Fruit fly (Drosophila melanogaster) whole organism, embryonic: ENCODE data around the gene Alms1a.
A peak's percentile ranks its signal among the peaks of the same experiment; 100 is the strongest.

Experiments used
- Aef1 ChIP-seq: fragments of 200-800 bp; sonication (Bioruptor generic); IDR thresholded peaks from 3 replicates; pipeline ENCODE4 v1.3.6; 2022; ENCODE audit warnings: missing biosample characterization, missing genetic modification characterization
- Antp ChIP-seq: fragments of 200-800 bp; sonication (Bioruptor generic); optimal IDR thresholded peaks from 3 replicates; lab custom pipeline; 2016; ENCODE audit warnings: missing biosample characterization, missing genetic modification characterization
- Bdp1 ChIP-seq: fragments of 200-800 bp; sonication (Bioruptor generic); optimal IDR thresholded peaks from 3 replicates; lab custom pipeline; 2016; ENCODE audit warnings: missing biosample characterization, missing genetic modification characterization
- CG10366 ChIP-seq: fragments of 200-800 bp; sonication (Bioruptor generic); IDR thresholded peaks from 2 replicates; pipeline ENCODE4 v1.3.6; 2022; ENCODE audit warnings: missing biosample characterization, missing genetic modification characterization
- CG10565 ChIP-seq: fragments of 200-800 bp; sonication (Bioruptor generic); optimal IDR thresholded peaks from 3 replicates; lab custom pipeline; 2016; ENCODE audit warnings: missing biosample characterization, mild to moderate bottlenecking, missing genetic modification characterization
- CG12071 ChIP-seq: fragments of 200-800 bp; sonication (Bioruptor generic); optimal IDR thresholded peaks from 3 replicates; lab custom pipeline; 2018; ENCODE audit warnings: missing biosample characterization, mild to moderate bottlenecking, missing genetic modification characterization
- CG12744 ChIP-seq: fragments of 200-800 bp; sonication (Bioruptor generic); optimal IDR thresholded peaks from 2 replicates; lab custom pipeline; 2016; ENCODE audit warnings: missing biosample characterization, missing genetic modification characterization
- CG12769 ChIP-seq: fragments of 200-800 bp; sonication (Bioruptor generic); optimal IDR thresholded peaks from 2 replicates; lab custom pipeline; 2019; ENCODE audit warnings: missing biosample characterization, mild to moderate bottlenecking, missing genetic modification characterization, moderate library complexity
- CG14965 ChIP-seq: fragments of 200-800 bp; sonication (Bioruptor generic); optimal IDR thresholded peaks from 2 replicates; lab custom pipeline; 2016; ENCODE audit warnings: missing biosample characterization, missing genetic modification characterization, borderline replicate concordance
- CG15479 ChIP-seq: fragments of 200-800 bp; sonication (Bioruptor generic); optimal IDR thresholded peaks from 3 replicates; lab custom pipeline; 2019; ENCODE audit warnings: missing biosample characterization, mild to moderate bottlenecking, missing genetic modification characterization, moderate library complexity
- CG15601 ChIP-seq: fragments of 200-800 bp; sonication (Bioruptor generic); optimal IDR thresholded peaks from 3 replicates; lab custom pipeline; 2019; ENCODE audit warnings: missing biosample characterization, mild to moderate bottlenecking, missing genetic modification characterization, moderate library complexity
- CG16813 ChIP-seq: fragments of 200-800 bp; sonication (Bioruptor generic); IDR thresholded peaks from 3 replicates; pipeline ENCODE4 v1.3.6; 2022; ENCODE audit warnings: missing biosample characterization, missing genetic modification characterization; ENCODE audit not compliant: partially characterized antibody
- CG17385 ChIP-seq: fragments of 200-800 bp; sonication (Bioruptor generic); optimal IDR thresholded peaks from 3 replicates; lab custom pipeline; 2018; ENCODE audit warnings: missing biosample characterization, mild to moderate bottlenecking, missing genetic modification characterization
- CG18599 ChIP-seq: fragments of 200-800 bp; sonication (Bioruptor generic); optimal IDR thresholded peaks from 3 replicates; lab custom pipeline; 2017; ENCODE audit warnings: missing biosample characterization, missing genetic modification characterization, mild to moderate bottlenecking, moderate library complexity, missing genetic modification reagents
- CG3163 ChIP-seq: fragments of 200-800 bp; sonication (Bioruptor generic); optimal IDR thresholded peaks from 3 replicates; lab custom pipeline; 2016; ENCODE audit warnings: missing biosample characterization, missing genetic modification characterization
- CG4730 ChIP-seq: fragments of 200-800 bp; sonication (Bioruptor generic); IDR thresholded peaks from 2 replicates; pipeline ENCODE4 v1.3.6; 2022; ENCODE audit warnings: missing biosample characterization, missing genetic modification characterization
- CG7357 ChIP-seq: fragments of 200-800 bp; sonication (Bioruptor generic); IDR thresholded peaks from 3 replicates; pipeline ENCODE4 v1.3.6; 2022; ENCODE audit warnings: missing biosample characterization, missing genetic modification characterization
- CG7839 ChIP-seq: fragments of 200-800 bp; sonication (Bioruptor generic); optimal IDR thresholded peaks from 3 replicates; lab custom pipeline; 2018; ENCODE audit warnings: missing biosample characterization, mild to moderate bottlenecking, missing genetic modification characterization, moderate library complexity
- CG8924 ChIP-seq: fragments of 200-800 bp; optimal IDR thresholded peaks from 3 replicates; lab custom pipeline; 2019; ENCODE audit warnings: missing biosample characterization, mild to moderate bottlenecking, missing genetic modification characterization, moderate library complexity
- CG9215 ChIP-seq: fragments of 200-800 bp; sonication (Bioruptor generic); IDR thresholded peaks from 2 replicates; pipeline ENCODE4 v1.3.6; 2022; ENCODE audit warnings: missing biosample characterization, missing genetic modification characterization
- CkIIα-i1 ChIP-seq: fragments of 200-800 bp; sonication (Bioruptor generic); IDR thresholded peaks from 2 replicates; pipeline ENCODE4 v1.3.6; 2022; ENCODE audit warnings: missing biosample characterization, missing genetic modification characterization
- Deaf1 ChIP-seq: fragments of 200-800 bp; optimal IDR thresholded peaks from 3 replicates; lab custom pipeline; 2019; ENCODE audit warnings: missing biosample characterization, mild to moderate bottlenecking, missing genetic modification characterization, moderate library complexity
- Drgx ChIP-seq: fragments of 200-800 bp; sonication (Bioruptor generic); IDR thresholded peaks from 2 replicates; pipeline ENCODE4 v1.3.6; 2022; ENCODE audit warnings: missing biosample characterization, missing genetic modification characterization
- Ets65A ChIP-seq: fragments of 200-800 bp; sonication (Bioruptor generic); peaks from one replicate; lab custom pipeline; 2016; ENCODE audit warnings: missing biosample characterization, missing genetic modification characterization
- HHEX ChIP-seq: fragments of 200-800 bp; sonication (Bioruptor generic); optimal IDR thresholded peaks from 3 replicates; lab custom pipeline; 2017; ENCODE audit warnings: missing biosample characterization, mild to moderate bottlenecking, missing genetic modification characterization, missing genetic modification reagents
- Hr39 ChIP-seq: fragments of >200 bp; optimal IDR thresholded peaks from 2 replicates; lab custom pipeline; 2017
- Lim3 ChIP-seq: fragments of 200-800 bp; sonication (Bioruptor generic); IDR thresholded peaks from 2 replicates; pipeline ENCODE4 v1.3.6; 2022; ENCODE audit warnings: missing biosample characterization, missing genetic modification characterization
- Med ChIP-seq: fragments of 200-800 bp; sonication (Bioruptor generic); peaks from one replicate; lab custom pipeline; 2016; ENCODE audit warnings: missing biosample characterization, missing genetic modification characterization, mild to moderate bottlenecking, inconsistent platforms, moderate library complexity
- Ravus ChIP-seq: fragments of 200-800 bp; sonication (Bioruptor generic); IDR thresholded peaks from 2 replicates; pipeline ENCODE4 v1.3.6; 2022; ENCODE audit warnings: missing biosample characterization, missing genetic modification characterization
- Six4 ChIP-seq: fragments of 200-800 bp; sonication (Bioruptor generic); optimal IDR thresholded peaks from 2 replicates; lab custom pipeline; 2016; ENCODE audit warnings: missing biosample characterization, missing genetic modification characterization
- Ssrp ChIP-seq: fragments of 200-800 bp; sonication (Bioruptor generic); optimal IDR thresholded peaks from 2 replicates; lab custom pipeline; 2018; ENCODE audit warnings: missing biosample characterization, mild to moderate bottlenecking, missing genetic modification characterization, moderate library complexity
- YL-1 ChIP-seq: fragments of 200-800 bp; sonication (Bioruptor generic); optimal IDR thresholded peaks from 3 replicates; lab custom pipeline; 2017; ENCODE audit warnings: missing biosample characterization, mild to moderate bottlenecking, missing genetic modification characterization
- ac ChIP-seq: fragments of 200-800 bp; sonication (Bioruptor generic); optimal IDR thresholded peaks from 3 replicates; lab custom pipeline; 2017; ENCODE audit warnings: missing biosample characterization, mild to moderate bottlenecking, missing genetic modification characterization
- ap ChIP-seq: fragments of 200-800 bp; sonication (Bioruptor generic); IDR thresholded peaks from 2 replicates; pipeline ENCODE4 v1.3.6; 2022; ENCODE audit warnings: missing biosample characterization, missing genetic modification characterization
- ato ChIP-seq: fragments of 200-800 bp; sonication (Bioruptor generic); IDR thresholded peaks from 2 replicates; pipeline ENCODE4 v1.3.6; 2022; ENCODE audit warnings: missing biosample characterization, missing genetic modification characterization; ENCODE audit not compliant: partially characterized antibody
- bowl ChIP-seq: fragments of 200-800 bp; sonication (Bioruptor generic); IDR thresholded peaks from 2 replicates; pipeline ENCODE4 v1.3.6; 2022; ENCODE audit warnings: missing biosample characterization, missing genetic modification characterization
- cas ChIP-seq: fragments of 200-800 bp; sonication (Bioruptor generic); IDR thresholded peaks from 2 replicates; pipeline ENCODE4 v1.3.6; 2022; ENCODE audit warnings: missing biosample characterization, missing genetic modification characterization
- cwo ChIP-seq: fragments of 200-800 bp; sonication (Bioruptor generic); optimal IDR thresholded peaks from 3 replicates; lab custom pipeline; 2017; ENCODE audit warnings: missing biosample characterization, missing genetic modification characterization, mild to moderate bottlenecking, moderate library complexity, missing genetic modification reagents
- danr ChIP-seq: fragments of 200-800 bp; sonication (Bioruptor generic); IDR thresholded peaks from 2 replicates; pipeline ENCODE4 v1.3.6; 2022; ENCODE audit warnings: missing biosample characterization, missing genetic modification characterization
- dm ChIP-seq: fragments of 200-800 bp; sonication (Bioruptor generic); optimal IDR thresholded peaks from 3 replicates; lab custom pipeline; 2016; ENCODE audit warnings: missing biosample characterization, missing genetic modification characterization
- fru ChIP-seq: fragments of >200 bp; optimal IDR thresholded peaks from 2 replicates; lab custom pipeline; 2017
- grn ChIP-seq: fragments of 200-800 bp; sonication (Bioruptor generic); optimal IDR thresholded peaks from 3 replicates; lab custom pipeline; 2017; ENCODE audit warnings: missing biosample characterization, missing genetic modification characterization
- h ChIP-seq: fragments of >200 bp; optimal IDR thresholded peaks from 2 replicates; lab custom pipeline; 2017
- lab ChIP-seq: fragments of 200-800 bp; sonication (Bioruptor generic); optimal IDR thresholded peaks from 3 replicates; lab custom pipeline; 2017; ENCODE audit warnings: missing biosample characterization, missing genetic modification characterization, mild to moderate bottlenecking, moderate library complexity, missing genetic modification reagents
- nau ChIP-seq: fragments of 200-800 bp; sonication (Bioruptor generic); optimal IDR thresholded peaks from 3 replicates; lab custom pipeline; 2017; ENCODE audit warnings: missing biosample characterization, mild to moderate bottlenecking, missing genetic modification characterization, missing genetic modification reagents
- pros ChIP-seq: fragments of 200-800 bp; sonication (Bioruptor generic); optimal IDR thresholded peaks from 3 replicates; lab custom pipeline; 2019; ENCODE audit warnings: missing biosample characterization, mild to moderate bottlenecking, missing genetic modification characterization, moderate library complexity
- psq ChIP-seq: fragments of 200-800 bp; sonication (Bioruptor generic); optimal IDR thresholded peaks from 2 replicates; lab custom pipeline; 2017; ENCODE audit warnings: missing biosample characterization, missing genetic modification characterization
- ro ChIP-seq: fragments of 200-800 bp; sonication (Bioruptor generic); IDR thresholded peaks from 2 replicates; pipeline ENCODE4 v1.3.6; 2022; ENCODE audit warnings: missing biosample characterization, missing genetic modification characterization
- sr ChIP-seq: fragments of 200-800 bp; sonication (Bioruptor generic); IDR thresholded peaks from 3 replicates; pipeline ENCODE4 v1.3.6; 2022; ENCODE audit warnings: missing biosample characterization, missing genetic modification characterization
- tna ChIP-seq: fragments of 200-800 bp; sonication (Bioruptor generic); IDR thresholded peaks from 2 replicates; pipeline ENCODE4 v1.3.6; 2022; ENCODE audit warnings: missing biosample characterization, missing genetic modification characterization; ENCODE audit not compliant: partially characterized antibody
- unc-4 ChIP-seq: fragments of 200-800 bp; sonication (Bioruptor generic); IDR thresholded peaks from 2 replicates; pipeline ENCODE4 v1.3.6; 2022; ENCODE audit warnings: missing biosample characterization, missing genetic modification characterization; ENCODE audit not compliant: partially characterized antibody
- unpg ChIP-seq: fragments of 200-800 bp; sonication (Bioruptor generic); optimal IDR thresholded peaks from 3 replicates; lab custom pipeline; 2018; ENCODE audit warnings: missing biosample characterization, mild to moderate bottlenecking, missing genetic modification characterization, moderate library complexity

Gene Alms1a

dm6 chrX:4684444-4684924, 48.7 kb upstream of the Alms1a start (continued):
- peak; percentile 62 for TF ChIP-seq Six4 (GFP tag; lab: Kevin White, UChicago)
- TF ChIP-seq danr (GFP tag; lab: Robert Waterston, UW), result peak; percentile 77
- peak; percentile 54 for TF ChIP-seq Deaf1
- TF ChIP-seq h (lab: Kevin White, UChicago), result no peak
- TF ChIP-seq CG12769, result peak; percentile 95
- peak; percentile 43 for TF ChIP-seq Bdp1 (GFP tag; lab: Kevin White, UChicago)
- peak; percentile 88 for TF ChIP-seq Aef1 (GFP tag; lab: Robert Waterston, UW)
- peak; percentile 84 for TF ChIP-seq CG9215
- TF ChIP-seq Ravus (GFP tag; lab: Robert Waterston, UW), result peak; percentile 46; the same call in 1 of the 2 replicates
- peak; percentile 81 for TF ChIP-seq unc-4 (GFP tag; lab: Robert Waterston, UW)
- peak; percentile 85 for TF ChIP-seq cas
- TF ChIP-seq grn (GFP tag; lab: Kevin White, UChicago), result peak; percentile 39
- TF ChIP-seq HHEX (GFP tag; lab: Kevin White, UChicago), result peak; percentile 81
- peak; percentile 65 for TF ChIP-seq Ssrp (tag; lab: Kevin White, UChicago)
- peak; percentile 81 for TF ChIP-seq CG7839
- peak; percentile 76 for TF ChIP-seq CG12744 (GFP tag; lab: Kevin White, UChicago)
- peak; percentile 76 for TF ChIP-seq CG17385 (GFP tag; lab: Kevin White, UChicago)
- peak; percentile 20 for TF ChIP-seq ac (GFP tag; lab: Kevin White, UChicago)
- peak; percentile 96 for TF ChIP-seq YL-1 (GFP tag; lab: Kevin White, UChicago)
- TF ChIP-seq Lim3 (GFP tag; lab: Robert Waterston, UW), result peak; percentile 66
- TF ChIP-seq Hr39 (lab: Kevin White, UChicago), result no peak
- peak; percentile 89 for TF ChIP-seq CG16813
- TF ChIP-seq CG3163, result peak; percentile 76
- peak; percentile 77 for TF ChIP-seq CG7357 (GFP tag; lab: Robert Waterston, UW)
- TF ChIP-seq ro (GFP tag; lab: Robert Waterston, UW), result peak; percentile 37; the same call in 1 of the 2 replicates
- peak; percentile 82 for TF ChIP-seq tna (GFP tag; lab: Robert Waterston, UW)
- TF ChIP-seq Ets65A, result peak; percentile 98
- TF ChIP-seq Drgx (GFP tag; lab: Robert Waterston, UW), result peak; percentile 79
- peak; percentile 72 for TF ChIP-seq cwo
- peak; percentile 90 for TF ChIP-seq lab (GFP tag; lab: Kevin White, UChicago)
- peak; percentile 78 for TF ChIP-seq ap (GFP tag; lab: Robert Waterston, UW)
- peak; percentile 83 for TF ChIP-seq dm (GFP tag; lab: Kevin White, UChicago)
- peak; percentile 92 for TF ChIP-seq Antp (GFP tag; lab: Kevin White, UChicago)
- peak; percentile 71 for TF ChIP-seq ato
- TF ChIP-seq CG15601, result peak; percentile 52
- TF ChIP-seq CG8924 (tag; lab: Kevin White, UChicago), result peak; percentile 80
- peak; percentile 89 for TF ChIP-seq CG18599 (GFP tag; lab: Kevin White, UChicago)
- TF ChIP-seq CG10366 (GFP tag; lab: Robert Waterston, UW), result peak; percentile 87
- TF ChIP-seq CG15479 (GFP tag; lab: Kevin White, UChicago), result peak; percentile 81
- peak; percentile 85 for TF ChIP-seq sr (GFP tag; lab: Robert Waterston, UW)
- TF ChIP-seq CkIIα-i1 (GFP tag; lab: Robert Waterston, UW), result no peak
- no peak for TF ChIP-seq CG10565 (GFP tag; lab: Kevin White, UChicago)
- peak; percentile 86 for TF ChIP-seq bowl (GFP tag; lab: Robert Waterston, UW)
- TF ChIP-seq nau (GFP tag; lab: Kevin White, UChicago), result peak; percentile 3
- peak; percentile 73 for TF ChIP-seq CG12071 (GFP tag; lab: Kevin White, UChicago)
- TF ChIP-seq psq, result peak; percentile 57
- peak; percentile 98 for TF ChIP-seq Med (GFP tag; lab: Kevin White, UChicago)
- TF ChIP-seq fru (lab: Kevin White, UChicago), result no peak
- TF ChIP-seq unpg (GFP tag; lab: Kevin White, UChicago), result peak; percentile 77
- peak; percentile 88 for TF ChIP-seq CG4730
- TF ChIP-seq CG14965 (GFP tag; lab: Kevin White, UChicago), result no peak
- TF ChIP-seq pros, result peak; percentile 83
